Worm (Caenorhabditis elegans): ENCODE data around the gene F32D8.2.

DNA sequence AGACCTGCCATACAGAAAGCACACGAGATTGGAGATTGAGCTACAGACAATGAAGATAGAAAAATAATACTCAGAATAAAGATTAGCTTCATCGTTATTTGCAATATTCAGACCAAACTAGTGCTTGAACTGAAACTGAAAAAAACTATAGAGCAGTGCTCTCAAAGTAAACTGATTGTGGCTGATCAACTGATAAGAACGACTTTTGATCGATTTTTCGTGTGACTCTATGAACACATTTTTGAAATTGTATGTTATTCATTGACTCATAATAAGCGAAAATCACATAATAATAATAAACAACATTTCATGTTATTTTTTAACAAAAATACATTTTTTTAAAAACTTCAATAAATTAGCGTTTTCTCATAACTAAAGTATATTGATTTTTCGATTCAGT is 17.5 kb downstream of the F32D8.2 start, which contains the start of gene spp-16:
- no peak for TF ChIP-seq W03F9.2 (tag; optimal IDR thresholded peaks at IDR 0.05)
- no peak for TF ChIP-seq dao-5 (tag; optimal IDR thresholded peaks at IDR 0.05)
- no peak for TF ChIP-seq him-1 (tag; optimal IDR thresholded peaks at IDR 0.05)

All from whole organism, L4/young adult.